Fruit fly (Drosophila melanogaster) whole organism, embryonic: Measurements from ENCODE around the gene capu.

Experiments
- Adf1 ChIP-seq: fragments of 200-800 bp; sonication (Bioruptor generic); IDR thresholded peaks from 2 replicates; pipeline ENCODE4 v1.3.6; 2022; ENCODE audit warnings: missing biosample characterization, missing genetic modification characterization
- Aef1 ChIP-seq: fragments of 200-800 bp; sonication (Bioruptor generic); IDR thresholded peaks from 3 replicates; pipeline ENCODE4 v1.3.6; 2022; ENCODE audit warnings: missing biosample characterization, missing genetic modification characterization
- CG12155 ChIP-seq: fragments of 200-800 bp; sonication (Bioruptor generic); optimal IDR thresholded peaks from 3 replicates; lab custom pipeline; 2016; ENCODE audit warnings: missing biosample characterization, missing genetic modification characterization
- CG12299 ChIP-seq: fragments of 200-800 bp; sonication (Bioruptor generic); optimal IDR thresholded peaks from 2 replicates; lab custom pipeline; 2018; ENCODE audit warnings: missing biosample characterization, mild to moderate bottlenecking, missing genetic modification characterization
- CG14014 ChIP-seq: fragments of 200-800 bp; sonication (Bioruptor generic); IDR thresholded peaks from 2 replicates; pipeline ENCODE4 v1.3.6; 2022; ENCODE audit warnings: missing biosample characterization, missing genetic modification characterization
- CG15073 ChIP-seq: fragments of 200-800 bp; sonication (Bioruptor generic); optimal IDR thresholded peaks from 2 replicates; lab custom pipeline; 2016; ENCODE audit warnings: missing biosample characterization, missing genetic modification characterization
- CG1792 ChIP-seq: fragments of 200-800 bp; sonication (Bioruptor generic); optimal IDR thresholded peaks from 2 replicates; lab custom pipeline; 2016; ENCODE audit warnings: missing biosample characterization, missing genetic modification characterization
- CG18011 ChIP-seq: fragments of 200-800 bp; sonication (Bioruptor generic); optimal IDR thresholded peaks from 2 replicates; lab custom pipeline; 2017; ENCODE audit warnings: missing biosample characterization, missing genetic modification characterization, mild to moderate bottlenecking, moderate library complexity, missing genotype
- CG32532 ChIP-seq: fragments of 200-800 bp; sonication (Bioruptor generic); IDR thresholded peaks from 2 replicates; pipeline ENCODE4 v1.3.6; 2022; ENCODE audit warnings: missing biosample characterization, missing genetic modification characterization
- CG3281 ChIP-seq: fragments of 200-800 bp; sonication (Bioruptor generic); optimal IDR thresholded peaks from 3 replicates; lab custom pipeline; 2017; ENCODE audit warnings: missing biosample characterization, mild to moderate bottlenecking, missing genetic modification characterization
- CG34376 ChIP-seq: fragments of 200-800 bp; sonication (Bioruptor generic); optimal IDR thresholded peaks from 2 replicates; lab custom pipeline; 2018; ENCODE audit warnings: missing biosample characterization, mild to moderate bottlenecking, missing genetic modification characterization
- CG3726 ChIP-seq: fragments of 200-800 bp; sonication (Bioruptor generic); IDR thresholded peaks from 3 replicates; pipeline ENCODE4, ENCODE4 v1.3.6; 2022; ENCODE audit warnings: missing biosample characterization, missing genetic modification characterization
- CG3995 ChIP-seq: fragments of 200-800 bp; sonication (Bioruptor generic); optimal IDR thresholded peaks from 3 replicates; lab custom pipeline; 2016; ENCODE audit warnings: missing biosample characterization, missing genetic modification characterization
- CG42726 ChIP-seq: fragments of 200-800 bp; sonication (Bioruptor generic); IDR thresholded peaks from 2 replicates; pipeline ENCODE4 v1.3.6; 2022; ENCODE audit warnings: missing biosample characterization, missing genetic modification characterization; ENCODE audit not compliant: partially characterized antibody
- CG4707 ChIP-seq: fragments of 200-800 bp; sonication (Bioruptor generic); optimal IDR thresholded peaks from 2 replicates; lab custom pipeline; 2018; ENCODE audit warnings: missing biosample characterization, mild to moderate bottlenecking, missing genetic modification characterization, moderate library complexity
- CG6175 ChIP-seq: fragments of 200-800 bp; sonication (Bioruptor generic); IDR thresholded peaks from 3 replicates; pipeline ENCODE4 v1.3.6; 2022; ENCODE audit warnings: missing biosample characterization, missing genetic modification characterization
- CG6654 ChIP-seq: fragments of 200-800 bp; sonication (Bioruptor generic); optimal IDR thresholded peaks from 2 replicates; lab custom pipeline; 2017; ENCODE audit warnings: missing biosample characterization, mild to moderate bottlenecking, missing genetic modification characterization
- CG7745 ChIP-seq: fragments of 200-800 bp; sonication (Bioruptor generic); optimal IDR thresholded peaks from 2 replicates; lab custom pipeline; 2018; ENCODE audit warnings: missing biosample characterization, mild to moderate bottlenecking, missing genetic modification characterization, moderate library complexity
- CG8388 ChIP-seq: fragments of 200-800 bp; sonication (Bioruptor generic); optimal IDR thresholded peaks from 2 replicates; lab custom pipeline; 2019; ENCODE audit warnings: missing biosample characterization, mild to moderate bottlenecking, missing genetic modification characterization, moderate library complexity
- CG9876 ChIP-seq: fragments of 200-800 bp; sonication (Bioruptor generic); optimal IDR thresholded peaks from 2 replicates; lab custom pipeline; 2016; ENCODE audit warnings: missing biosample characterization, missing genetic modification characterization
- Dip2 ChIP-seq: fragments of 200-800 bp; sonication (Bioruptor generic); IDR thresholded peaks from 2 replicates; pipeline ENCODE4 v1.3.6; 2022; ENCODE audit warnings: missing biosample characterization, missing genetic modification characterization
- E2f2 ChIP-seq: fragments of 200-800 bp; sonication (Bioruptor generic); IDR thresholded peaks from 2 replicates; pipeline ENCODE4 v1.3.6; 2022; ENCODE audit warnings: missing biosample characterization, missing genetic modification characterization
- H15 ChIP-seq: fragments of 200-800 bp; sonication (Bioruptor generic); IDR thresholded peaks from 3 replicates; pipeline ENCODE4 v1.3.6; 2022; ENCODE audit warnings: missing biosample characterization, missing genetic modification characterization
- Lhr ChIP-seq: fragments of 200-800 bp; sonication (Bioruptor generic); optimal IDR thresholded peaks from 3 replicates; lab custom pipeline; 2017; ENCODE audit warnings: mild to moderate bottlenecking, missing biosample characterization, missing genetic modification reagents, missing genetic modification characterization
- Max ChIP-seq: fragments of 200-800 bp; sonication (Bioruptor generic); optimal IDR thresholded peaks from 2 replicates; lab custom pipeline; 2016; ENCODE audit warnings: missing biosample characterization, mild to moderate bottlenecking, missing genetic modification characterization
- PHDP ChIP-seq: fragments of 200-800 bp; sonication (Bioruptor generic); optimal IDR thresholded peaks from 3 replicates; lab custom pipeline; 2018; ENCODE audit warnings: missing biosample characterization, mild to moderate bottlenecking, missing genetic modification characterization, moderate library complexity
- Sox100B ChIP-seq: fragments of 200-800 bp; sonication (Bioruptor generic); optimal IDR thresholded peaks from 3 replicates; lab custom pipeline; 2018; ENCODE audit warnings: missing biosample characterization, mild to moderate bottlenecking, missing genetic modification characterization
- TFAM ChIP-seq: fragments of 200-800 bp; sonication (Bioruptor generic); optimal IDR thresholded peaks from 2 replicates; lab custom pipeline; 2017; ENCODE audit warnings: missing biosample characterization, missing genetic modification characterization, inconsistent platforms
- al ChIP-seq: fragments of 200-800 bp; sonication (Bioruptor generic); IDR thresholded peaks from 2 replicates; pipeline ENCODE4 v1.3.6; 2022; ENCODE audit warnings: missing biosample characterization, missing genetic modification characterization
- bsh ChIP-seq, 2 experiments: fragments of 200-800 bp; sonication (Bioruptor generic); optimal IDR thresholded peaks; 2 replicates each; lab custom pipeline; 2017 to 2018; ENCODE audit warnings: mild to moderate bottlenecking in 2 of 2, missing biosample characterization in 2 of 2, missing genetic modification characterization in 2 of 2, moderate library complexity in 1 of 2
- cad ChIP-seq: fragments of >200 bp; optimal IDR thresholded peaks from 2 replicates; lab custom pipeline; 2017; ENCODE audit warnings: missing biosample characterization, missing genetic modification characterization
- chinmo ChIP-seq: fragments of 200-800 bp; sonication (Bioruptor generic); IDR thresholded peaks from 4 replicates; pipeline ENCODE4 v1.3.6; 2022; ENCODE audit warnings: missing biosample characterization, missing genetic modification characterization; ENCODE audit not compliant: partially characterized antibody
- chm ChIP-seq: fragments of 200-800 bp; sonication (Bioruptor generic); IDR thresholded peaks from 2 replicates; pipeline ENCODE4 v1.3.6; 2022; ENCODE audit warnings: missing biosample characterization, missing genetic modification characterization
- crol ChIP-seq: fragments of 200-800 bp; sonication (Bioruptor generic); IDR thresholded peaks from 2 replicates; pipeline ENCODE4 v1.3.6; 2022; ENCODE audit warnings: missing biosample characterization, missing genetic modification characterization
- crp ChIP-seq, 2 experiments: fragments of 200-800 bp; sonication (Bioruptor generic); optimal IDR thresholded peaks; 2 replicates in 1 of 2; 3 replicates in 1 of 2; lab custom pipeline; 2017; ENCODE audit warnings: missing biosample characterization in 2 of 2, missing genetic modification characterization in 2 of 2, mild to moderate bottlenecking in 1 of 2, moderate library complexity in 1 of 2
- dati ChIP-seq: fragments of 200-800 bp; sonication (Bioruptor generic); IDR thresholded peaks from 2 replicates; pipeline ENCODE4 v1.3.6; 2022; ENCODE audit warnings: missing biosample characterization, missing genetic modification characterization
- fd64A ChIP-seq: fragments of 200-800 bp; sonication (Bioruptor generic); optimal IDR thresholded peaks from 3 replicates; lab custom pipeline; 2018; ENCODE audit warnings: missing biosample characterization, mild to moderate bottlenecking, missing genetic modification characterization
- gce ChIP-seq: fragments of 200-800 bp; sonication (Bioruptor generic); IDR thresholded peaks from 3 replicates; pipeline ENCODE4 v1.3.6; 2022; ENCODE audit warnings: missing biosample characterization, missing genetic modification characterization
- grn ChIP-seq: fragments of 200-800 bp; sonication (Bioruptor generic); optimal IDR thresholded peaks from 3 replicates; lab custom pipeline; 2017; ENCODE audit warnings: missing biosample characterization, missing genetic modification characterization
- gt ChIP-seq: fragments of 200-800 bp; sonication (Bioruptor generic); IDR thresholded peaks from 2 replicates; pipeline ENCODE4 v1.3.6; 2022; ENCODE audit warnings: missing biosample characterization, missing genetic modification characterization
- mirr ChIP-seq: fragments of 200-800 bp; sonication (Bioruptor generic); optimal IDR thresholded peaks from 3 replicates; lab custom pipeline; 2018; ENCODE audit warnings: missing biosample characterization, mild to moderate bottlenecking, missing genetic modification characterization
- mld ChIP-seq: fragments of 200-800 bp; sonication (Bioruptor generic); IDR thresholded peaks from 3 replicates; pipeline ENCODE4 v1.3.6; 2022; ENCODE audit warnings: missing biosample characterization, missing genetic modification characterization; ENCODE audit not compliant: partially characterized antibody
- phol ChIP-seq: fragments of 200-800 bp; sonication (Bioruptor generic); optimal IDR thresholded peaks from 3 replicates; lab custom pipeline; 2018; ENCODE audit warnings: missing biosample characterization, mild to moderate bottlenecking, missing genetic modification characterization, moderate library complexity
- pum ChIP-seq: fragments of 200-800 bp; sonication (Bioruptor generic); optimal IDR thresholded peaks from 2 replicates; lab custom pipeline; 2016; ENCODE audit warnings: missing biosample characterization, missing genetic modification characterization
- ro ChIP-seq: fragments of 200-800 bp; sonication (Bioruptor generic); IDR thresholded peaks from 2 replicates; pipeline ENCODE4 v1.3.6; 2022; ENCODE audit warnings: missing biosample characterization, missing genetic modification characterization
- schlank ChIP-seq: fragments of 200-800 bp; sonication (Bioruptor generic); optimal IDR thresholded peaks from 2 replicates; lab custom pipeline; 2018; ENCODE audit warnings: missing biosample characterization, mild to moderate bottlenecking, missing genetic modification characterization
- sima ChIP-seq: fragments of 200-800 bp; sonication (Bioruptor generic); optimal IDR thresholded peaks from 2 replicates; lab custom pipeline; 2016; ENCODE audit warnings: missing biosample characterization, missing genetic modification characterization
- stc ChIP-seq: fragments of 200-800 bp; sonication (Bioruptor generic); IDR thresholded peaks from 2 replicates; pipeline ENCODE4 v1.3.6; 2022; ENCODE audit warnings: missing biosample characterization, missing genetic modification characterization
- toy ChIP-seq: fragments of 200-800 bp; sonication (Bioruptor generic); IDR thresholded peaks from 2 replicates; pipeline ENCODE4 v1.3.6; 2022; ENCODE audit warnings: missing biosample characterization, missing genetic modification characterization
- trem ChIP-seq: fragments of 200-800 bp; optimal IDR thresholded peaks from 3 replicates; lab custom pipeline; 2019; ENCODE audit warnings: missing biosample characterization, mild to moderate bottlenecking, missing genetic modification characterization, moderate library complexity
- zfh1 ChIP-seq: fragments of 200-800 bp; sonication (Bioruptor generic); IDR thresholded peaks from 3 replicates; pipeline ENCODE4 v1.3.6; 2022; ENCODE audit warnings: missing biosample characterization, missing genetic modification characterization

capu gene

DNA sequence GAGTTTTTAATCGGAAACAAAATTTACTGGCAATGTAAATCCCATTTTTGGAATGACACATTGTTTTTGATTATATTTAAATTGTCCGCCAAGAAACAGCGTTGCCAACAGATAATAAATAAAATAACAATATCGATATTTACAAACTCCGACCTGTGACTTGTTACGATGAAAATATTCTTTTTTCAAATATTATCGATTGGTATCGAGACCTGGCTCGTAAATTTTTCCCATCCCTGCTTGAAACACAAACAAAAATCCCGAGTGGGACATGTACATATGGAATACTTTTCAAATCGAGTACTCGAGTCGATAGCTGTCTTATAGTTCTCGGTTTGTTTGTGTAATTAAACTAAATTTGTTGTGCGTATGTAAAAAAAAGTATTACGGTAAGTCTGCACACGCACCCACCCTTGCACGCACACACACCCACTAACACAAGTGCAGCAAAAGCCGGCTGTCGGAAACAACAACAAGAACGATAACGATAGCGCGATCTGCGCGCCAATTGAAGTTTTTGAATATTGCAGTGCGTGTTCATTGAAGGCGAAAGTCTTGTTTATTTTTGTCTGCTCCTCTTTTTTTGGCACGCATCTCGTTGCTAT, 40.1 kb downstream of the capu start, which contains the start of gene TTLL4B (continued):
- no peak for TF ChIP-seq gce (GFP tag; lab: Robert Waterston, UW)
- TF ChIP-seq sima (GFP tag; lab: Kevin White, UChicago): no peak
- TF ChIP-seq CG3726 (GFP tag; lab: Robert Waterston, UW): no peak
- TF ChIP-seq CG32532 (GFP tag; lab: Robert Waterston, UW): no peak
- TF ChIP-seq grn (GFP tag; lab: Kevin White, UChicago): no peak
- TF ChIP-seq al: no peak
- TF ChIP-seq phol: peak; percentile 36
- TF ChIP-seq toy (GFP tag; lab: Robert Waterston, UW): no peak
- TF ChIP-seq CG6175: no peak
- TF ChIP-seq CG3281: no peak
- no peak for TF ChIP-seq zfh1
- TF ChIP-seq trem: peak; percentile 64
- no peak for TF ChIP-seq bsh (GFP tag; optimal IDR thresholded peaks at IDR 0.05; lab: Kevin White, UChicago)
- TF ChIP-seq H15: no peak
- TF ChIP-seq CG9876 (GFP tag; lab: Kevin White, UChicago): no peak
- no peak for TF ChIP-seq pum
- TF ChIP-seq TFAM: no peak
- TF ChIP-seq CG12155 (GFP tag; lab: Kevin White, UChicago): no peak
- TF ChIP-seq CG14014 (GFP tag; lab: Robert Waterston, UW): no peak
- no peak for TF ChIP-seq chm
- no peak for TF ChIP-seq CG1792 (GFP tag; lab: Kevin White, UChicago)
- no peak for TF ChIP-seq ro
- peak; percentile 86 for TF ChIP-seq mld
- TF ChIP-seq schlank (tag; lab: Kevin White, UChicago): no peak
- no peak for TF ChIP-seq stc
- TF ChIP-seq Sox100B (GFP tag; lab: Kevin White, UChicago): no peak
- TF ChIP-seq mirr (GFP tag; lab: Kevin White, UChicago): no peak
- TF ChIP-seq Aef1 (GFP tag; lab: Robert Waterston, UW): peak; percentile 62
- TF ChIP-seq CG8388 (GFP tag; lab: Kevin White, UChicago): no peak
- no peak for TF ChIP-seq Lhr
- TF ChIP-seq Dip2: no peak
- TF ChIP-seq Max (GFP tag; lab: Kevin White, UChicago): peak; percentile 13
- TF ChIP-seq crp (GFP tag; optimal IDR thresholded peaks at IDR 0.05; lab: Kevin White, UChicago): peak in 1 of 2 experiments; percentile 32
- TF ChIP-seq CG15073 (GFP tag; lab: Kevin White, UChicago): no peak
- no peak for TF ChIP-seq Adf1
- no peak for TF ChIP-seq CG6654 (GFP tag; lab: Kevin White, UChicago)
- no peak for TF ChIP-seq gt (GFP tag; lab: Robert Waterston, UW)
- TF ChIP-seq CG34376 (GFP tag; lab: Kevin White, UChicago): no peak
- no peak for TF ChIP-seq CG18011 (GFP tag; lab: Kevin White, UChicago)
- TF ChIP-seq CG4707 (GFP tag; lab: Kevin White, UChicago): no peak
- TF ChIP-seq E2f2 (GFP tag; lab: Robert Waterston, UW): peak; percentile 95
- TF ChIP-seq CG42726: peak; percentile 92
- TF ChIP-seq chinmo (GFP tag; lab: Robert Waterston, UW): peak; percentile 58; the same call in 1 of the 4 replicates
- TF ChIP-seq CG7745 (tag; lab: Kevin White, UChicago): no peak
- TF ChIP-seq crol (GFP tag; lab: Robert Waterston, UW): no peak
- TF ChIP-seq PHDP (tag; lab: Kevin White, UChicago): no peak
- TF ChIP-seq cad: no peak
- TF ChIP-seq CG12299 (tag; lab: Kevin White, UChicago): no peak
- TF ChIP-seq CG3995: peak; percentile 98
- TF ChIP-seq dati (GFP tag; lab: Robert Waterston, UW): no peak
- TF ChIP-seq fd64A (GFP tag; lab: Kevin White, UChicago): no peak
